Worm (Caenorhabditis elegans) whole organism, L4 larva: ENCODE measurements around the gene F52E1.3.

Experiments used
- Y48G9A.11 ChIP-seq: fragments of 200-800 bp; sonication (Bioruptor generic); IDR thresholded peaks from 2 replicates; pipeline ENCODE4 v1.3.6; 2022; ENCODE audit warnings: missing genetic modification reagents, missing genetic modification characterization, missing compliant biosample characterization
- Y5F2A.4 ChIP-seq: fragments of 200-800 bp; sonication (Bioruptor generic); optimal IDR thresholded peaks from 2 replicates; lab custom pipeline; 2018; ENCODE audit warnings: mild to moderate bottlenecking, missing genetic modification characterization, missing compliant biosample characterization
- ama-1 ChIP-seq: fragments of 150-350 bp; optimal IDR thresholded peaks from 2 replicates; lab custom pipeline; 2014; ENCODE audit warnings: inconsistent platforms, mixed read lengths
- ceh-28 ChIP-seq: fragments of 150-350 bp; optimal IDR thresholded peaks from 2 replicates; lab custom pipeline; 2014; ENCODE audit warnings: missing biosample characterization, missing genetic modification reagents, missing genetic modification characterization
- egl-27 ChIP-seq: sonication (generic microtip); optimal IDR thresholded peaks from 3 replicates; lab custom pipeline; 2017; ENCODE audit warnings: missing biosample characterization, missing genetic modification reagents, missing genetic modification characterization
- nhr-76 ChIP-seq: fragments of 150-350 bp; optimal IDR thresholded peaks from 2 replicates; lab custom pipeline; 2014; ENCODE audit warnings: missing biosample characterization, missing genetic modification characterization
- unc-39 ChIP-seq: sonication (generic microtip); optimal IDR thresholded peaks from 2 replicates; lab custom pipeline; 2017; ENCODE audit warnings: missing biosample characterization, missing genetic modification characterization
- zag-1 ChIP-seq: fragments of 150-350 bp; optimal IDR thresholded peaks from 2 replicates; lab custom pipeline; 2014; ENCODE audit warnings: missing biosample characterization, missing genetic modification characterization

- TF ChIP-seq unc-39 (tag; lab: Kevin White, UChicago) (no peak), Y5F2A.4 (GFP tag; lab: Kevin White, UChicago) (no peak), zag-1 (tag; lab: Kevin White, UChicago) (no peak), Y48G9A.11 (no peak), nhr-76 (no peak), egl-27 (tag; lab: Kevin White, UChicago) (no peak), ama-1 (lab: Kevin White, UChicago) (no peak), ceh-28 (tag; lab: Kevin White, UChicago) (no peak)
Measured at ce11 chrV:8403152-8403551, 8.6 kb downstream of the F52E1.3 start.
